Worm (Caenorhabditis elegans) whole organism, early embryonic: ENCODE measurements around the gene F46B3.15.

Experiments used
- B0310.2 ChIP-seq: sonication (generic microtip); optimal IDR thresholded peaks from 2 replicates; lab custom pipeline; 2016; ENCODE audit warnings: mild to moderate bottlenecking, missing genetic modification characterization, missing compliant biosample characterization
- F13C5.2 ChIP-seq: sonication (generic microtip); optimal IDR thresholded peaks from 2 replicates; lab custom pipeline; 2017; ENCODE audit warnings: mild to moderate bottlenecking, missing genetic modification characterization, inconsistent platforms, missing compliant biosample characterization
- aly-1 ChIP-seq: sonication (generic microtip); optimal IDR thresholded peaks from 2 replicates; lab custom pipeline; 2016; ENCODE audit warnings: missing genetic modification characterization, missing compliant biosample characterization
- ama-1 ChIP-seq: fragments of 150-350 bp; optimal IDR thresholded peaks from 2 replicates; lab custom pipeline; 2014
- ceh-13 ChIP-seq: fragments of 200-800 bp; sonication (Bioruptor generic); optimal IDR thresholded peaks from 2 replicates; lab custom pipeline; 2018; ENCODE audit warnings: mild to moderate bottlenecking, missing genetic modification characterization, missing compliant biosample characterization
- ceh-36 ChIP-seq: sonication (generic microtip); optimal IDR thresholded peaks from 2 replicates; lab custom pipeline; 2016; ENCODE audit warnings: missing genetic modification characterization, inconsistent platforms, missing compliant biosample characterization
- ets-7 ChIP-seq: sonication (generic microtip); optimal IDR thresholded peaks from 2 replicates; lab custom pipeline; 2016; ENCODE audit warnings: missing genotype, missing genetic modification characterization, missing compliant biosample characterization
- flt-1 ChIP-seq: fragments of 200-800 bp; sonication (Bioruptor generic); IDR thresholded peaks from 2 replicates; pipeline ENCODE4 v1.3.6; 2022; ENCODE audit warnings: missing genetic modification characterization, missing compliant biosample characterization
- hmbx-1 ChIP-seq: sonication (generic microtip); optimal IDR thresholded peaks from 2 replicates; lab custom pipeline; 2016; ENCODE audit warnings: mild to moderate bottlenecking, missing genetic modification characterization, missing compliant biosample characterization
- hmg-4 ChIP-seq: fragments of 200-800 bp; sonication (Bioruptor generic); optimal IDR thresholded peaks from 2 replicates; lab custom pipeline; 2018; ENCODE audit warnings: mild to moderate bottlenecking, missing genetic modification characterization, missing compliant biosample characterization
- hnd-1 ChIP-seq: sonication (generic microtip); optimal IDR thresholded peaks from 2 replicates; lab custom pipeline; 2016; ENCODE audit warnings: missing genetic modification characterization, missing compliant biosample characterization
- pes-1 ChIP-seq: fragments of 200-800 bp; sonication (Bioruptor generic); IDR thresholded peaks from 2 replicates; pipeline ENCODE4 v1.3.6; 2022; ENCODE audit warnings: missing genetic modification reagents, missing genetic modification characterization, missing compliant biosample characterization
- scrt-1 ChIP-seq: fragments of 200-800 bp; sonication (Bioruptor generic); IDR thresholded peaks from 2 replicates; pipeline ENCODE4 v1.3.6; 2022; ENCODE audit warnings: missing genetic modification characterization, missing compliant biosample characterization
- sea-1 ChIP-seq: fragments of 200-800 bp; sonication (Bioruptor generic); conservative IDR thresholded peaks from 2 replicates; pipeline ENCODE4 v1.3.6; 2022; ENCODE audit warnings: missing genetic modification characterization, missing compliant biosample characterization
- tbx-11 ChIP-seq: fragments of 200-800 bp; sonication (Bioruptor generic); IDR thresholded peaks from 2 replicates; pipeline ENCODE4 v1.3.6; 2022; ENCODE audit warnings: missing genetic modification characterization, missing compliant biosample characterization
- tbx-37 ChIP-seq: fragments of 200-800 bp; sonication (Bioruptor generic); conservative IDR thresholded peaks from 2 replicates; pipeline ENCODE4 v1.3.6; 2022; ENCODE audit warnings: missing genetic modification reagents, missing genetic modification characterization, missing compliant biosample characterization
- tra-4 ChIP-seq: sonication (generic microtip); optimal IDR thresholded peaks from 2 replicates; lab custom pipeline; 2017; ENCODE audit warnings: missing genetic modification characterization, missing compliant biosample characterization

The F46B3.15 gene

ce11 chrV:20633619-20634018 lies at the start of gene F46B3.15:
Gene F46B3.15, minus strand, starts transcription at chrV:20633719.
- no peak for TF ChIP-seq sea-1 (GFP tag; lab: Robert Waterston, UW)
- TF ChIP-seq tbx-37 (GFP tag; lab: Robert Waterston, UW) = no peak
- no peak for TF ChIP-seq flt-1
- no peak for TF ChIP-seq ceh-36 (tag; lab: Kevin White, UChicago)
- no peak for TF ChIP-seq ceh-13
- no peak for TF ChIP-seq ama-1 (lab: Kevin White, UChicago)
- TF ChIP-seq aly-1 = no peak
- no peak for TF ChIP-seq tbx-11 (GFP tag; lab: Robert Waterston, UW)
- no peak for TF ChIP-seq hmg-4 (GFP tag; lab: Kevin White, UChicago)

DNA sequence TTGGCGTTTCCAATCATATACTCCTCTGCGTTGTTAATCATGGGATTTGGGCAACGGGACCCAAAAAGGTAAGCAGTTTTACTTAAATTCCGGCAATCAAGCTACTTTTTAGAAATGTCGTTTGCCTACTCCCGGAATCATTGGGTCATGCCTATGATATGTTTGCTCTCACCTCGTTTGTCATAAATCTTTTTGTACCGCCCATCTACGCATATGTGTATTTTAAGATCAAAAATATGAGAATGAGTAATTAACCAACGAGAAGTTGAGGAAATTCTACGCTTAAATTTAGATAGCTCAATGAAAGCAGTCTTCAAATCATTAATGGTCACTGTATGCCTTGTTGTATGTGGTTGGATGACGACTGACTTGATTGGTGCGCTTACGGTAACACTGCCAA lies 48.8 kb upstream of the F46B3.15 start:
- TF ChIP-seq tbx-11 (GFP tag; lab: Robert Waterston, UW) (no peak), hmbx-1 (no peak), aly-1 (no peak), sea-1 (GFP tag; lab: Robert Waterston, UW) (no peak), ama-1 (lab: Kevin White, UChicago) (no peak), flt-1 (no peak), ceh-13 (no peak), tra-4 (tag; lab: Kevin White, UChicago) (no peak)

DNA sequence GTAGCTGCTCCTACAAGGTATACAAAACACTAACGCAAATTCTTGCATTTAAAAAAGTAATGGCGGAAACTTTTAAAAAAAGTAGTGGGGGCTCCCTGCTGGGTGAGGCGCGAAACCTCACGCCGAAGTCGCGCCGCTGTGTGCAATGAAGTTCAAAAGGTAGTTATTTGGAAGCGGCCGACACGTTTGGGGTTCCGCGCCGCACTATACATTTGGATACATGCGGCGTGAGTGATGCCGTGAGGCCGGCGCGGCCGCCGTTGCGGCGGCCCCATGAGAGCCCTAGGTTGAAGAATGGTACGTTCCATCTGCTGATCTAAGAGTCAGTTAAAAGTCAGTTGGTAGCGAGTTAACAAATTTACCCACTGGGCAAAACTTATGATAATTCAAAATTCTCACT lies 48.3 kb upstream of the F46B3.15 start:
- no peak for TF ChIP-seq ceh-13
- no peak for TF ChIP-seq scrt-1 (GFP tag; lab: Robert Waterston, UW)
- no peak for TF ChIP-seq hmbx-1
- no peak for TF ChIP-seq F13C5.2 (tag; lab: Kevin White, UChicago)
- no peak for TF ChIP-seq flt-1
- no peak for TF ChIP-seq sea-1 (GFP tag; lab: Robert Waterston, UW)
- no peak for TF ChIP-seq tbx-11 (GFP tag; lab: Robert Waterston, UW)
- 0 out of 2 replicates have a peak, but pooled peaks have one; percentile 20 for TF ChIP-seq pes-1 (GFP tag; lab: Robert Waterston, UW)
- no peak for TF ChIP-seq tbx-37 (GFP tag; lab: Robert Waterston, UW)

- TF ChIP-seq flt-1 (no peak), sea-1 (GFP tag; lab: Robert Waterston, UW) (no peak), ceh-13 (no peak), F13C5.2 (tag; lab: Kevin White, UChicago) (no peak), aly-1 (no peak)
Observed at ce11 chrV:20681120-20681519, 47.6 kb upstream of the F46B3.15 start, which contains the start of gene srsx-35. Gene srsx-35, plus strand, starts transcription at chrV:20681420.

DNA sequence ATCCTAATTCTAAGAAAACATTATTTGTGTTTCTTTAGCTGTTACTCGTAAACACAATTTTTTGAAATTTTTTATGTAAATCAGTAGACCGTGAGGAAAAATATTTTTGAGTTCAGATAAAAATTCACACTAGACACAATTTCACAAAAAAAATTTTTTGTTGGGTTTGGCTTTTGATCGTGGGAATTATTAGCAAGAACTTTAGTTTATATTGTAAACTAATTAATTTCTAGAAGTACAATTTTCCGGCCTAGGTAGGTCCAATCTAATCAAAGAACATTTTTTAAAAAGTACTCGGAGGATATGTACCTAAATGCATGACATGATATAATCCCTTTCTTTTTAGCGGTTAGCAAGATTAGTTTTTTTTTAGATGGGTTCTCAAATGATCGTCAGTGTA lies 46.7 kb upstream of the F46B3.15 start:
- no peak for TF ChIP-seq scrt-1 (GFP tag; lab: Robert Waterston, UW)
- TF ChIP-seq aly-1 = no peak
- TF ChIP-seq ets-7 (tag; lab: Kevin White, UChicago) = no peak
- no peak for TF ChIP-seq B0310.2
- no peak for TF ChIP-seq ceh-36 (tag; lab: Kevin White, UChicago)
- TF ChIP-seq hmg-4 (GFP tag; lab: Kevin White, UChicago) = no peak
- no peak for TF ChIP-seq hnd-1
- no peak for TF ChIP-seq flt-1
- no peak for TF ChIP-seq tra-4 (tag; lab: Kevin White, UChicago)
- TF ChIP-seq sea-1 (GFP tag; lab: Robert Waterston, UW) = no peak
- TF ChIP-seq tbx-37 (GFP tag; lab: Robert Waterston, UW) = no peak
- TF ChIP-seq ama-1 (lab: Kevin White, UChicago) = no peak
- TF ChIP-seq hmbx-1 = no peak
- no peak for TF ChIP-seq pes-1 (GFP tag; lab: Robert Waterston, UW)
- TF ChIP-seq F13C5.2 (tag; lab: Kevin White, UChicago) = no peak
- no peak for TF ChIP-seq ceh-13
- TF ChIP-seq tbx-11 (GFP tag; lab: Robert Waterston, UW) = no peak

- TF ChIP-seq ama-1 (lab: Kevin White, UChicago) (no peak), tbx-11 (GFP tag; lab: Robert Waterston, UW) (no peak), F13C5.2 (tag; lab: Kevin White, UChicago) (no peak), ets-7 (tag; lab: Kevin White, UChicago) (no peak), hnd-1 (no peak), hmbx-1 (no peak), scrt-1 (GFP tag; lab: Robert Waterston, UW) (no peak), tra-4 (tag; lab: Kevin White, UChicago) (no peak), sea-1 (GFP tag; lab: Robert Waterston, UW) (no peak), ceh-13 (no peak), flt-1 (no peak), pes-1 (GFP tag; lab: Robert Waterston, UW) (no peak), tbx-37 (GFP tag; lab: Robert Waterston, UW) (no peak), hmg-4 (GFP tag; lab: Kevin White, UChicago) (no peak), aly-1 (no peak), B0310.2 (no peak), ceh-36 (tag; lab: Kevin White, UChicago) (no peak)
Observed at ce11 chrV:20670625-20671024, 37.1 kb upstream of the F46B3.15 start.

ce11 chrV:20666905-20667304 lies 33.4 kb upstream of the F46B3.15 start, which contains the start of gene mlt-11:
Gene mlt-11, plus strand, starts transcription at chrV:20667205.
- TF ChIP-seq aly-1 (no peak), ets-7 (tag; lab: Kevin White, UChicago) (no peak), flt-1 (no peak), tra-4 (tag; lab: Kevin White, UChicago) (no peak), tbx-37 (GFP tag; lab: Robert Waterston, UW) (no peak), hmg-4 (GFP tag; lab: Kevin White, UChicago) (no peak), ceh-36 (tag; lab: Kevin White, UChicago) (no peak), hmbx-1 (no peak), scrt-1 (GFP tag; lab: Robert Waterston, UW) (no peak), ceh-13 (no peak), pes-1 (GFP tag; lab: Robert Waterston, UW) (no peak), ama-1 (lab: Kevin White, UChicago) (no peak)

ce11 chrV:20664930-20665329 lies 31.4 kb upstream of the F46B3.15 start:
- TF ChIP-seq scrt-1 (GFP tag; lab: Robert Waterston, UW) (no peak), hmg-4 (GFP tag; lab: Kevin White, UChicago) (no peak), ama-1 (lab: Kevin White, UChicago) (no peak), F13C5.2 (tag; lab: Kevin White, UChicago) (no peak), tra-4 (tag; lab: Kevin White, UChicago) (no peak), flt-1 (no peak)
